Worm (Caenorhabditis elegans) whole organism, L3 larva: ENCODE data around the gene math-18.

Experiments
- R02D3.7 ChIP-seq: fragments of 150-350 bp; optimal IDR thresholded peaks from 2 replicates; lab custom pipeline; 2014; ENCODE audit warnings: missing biosample characterization, missing genetic modification characterization
- ama-1 ChIP-seq: fragments of 150-350 bp; optimal IDR thresholded peaks from 2 replicates; lab custom pipeline; 2018
- egl-5 ChIP-seq: fragments of 150-350 bp; optimal IDR thresholded peaks from 2 replicates; lab custom pipeline; 2017; ENCODE audit warnings: missing biosample characterization, missing genetic modification reagents, missing genetic modification characterization, inconsistent platforms
- jun-1 ChIP-seq: fragments of 150-350 bp; optimal IDR thresholded peaks from 2 replicates; lab custom pipeline; 2014; ENCODE audit warnings: missing biosample characterization, missing genetic modification reagents, missing genetic modification characterization
- lin-39 ChIP-seq: fragments of 150-350 bp; optimal IDR thresholded peaks from 2 replicates; lab custom pipeline; 2018; ENCODE audit warnings: missing biosample characterization, missing genetic modification reagents, missing genetic modification characterization
- nhr-11 ChIP-seq: fragments of 150-350 bp; optimal IDR thresholded peaks from 2 replicates; lab custom pipeline; 2014; ENCODE audit warnings: missing biosample characterization, missing genetic modification characterization
- sea-2 ChIP-seq: fragments of 150-350 bp; sonication (generic microtip); optimal IDR thresholded peaks from 4 replicates; lab custom pipeline; 2014; ENCODE audit warnings: missing biosample characterization, missing genetic modification reagents, missing genetic modification characterization
- snpc-4 ChIP-seq: fragments of 150-350 bp; optimal IDR thresholded peaks from 2 replicates; lab custom pipeline; 2014; ENCODE audit warnings: missing biosample characterization, missing genetic modification characterization
- tbx-2 ChIP-seq: sonication (generic microtip); optimal IDR thresholded peaks from 2 replicates; lab custom pipeline; 2016; ENCODE audit warnings: mild to moderate bottlenecking, missing genetic modification characterization, missing compliant biosample characterization
- unc-62 ChIP-seq: fragments of 150-350 bp; sonication (generic microtip); optimal IDR thresholded peaks from 4 replicates; lab custom pipeline; 2014; ENCODE audit warnings: missing biosample characterization, missing genetic modification reagents, missing genetic modification characterization
- ztf-11 ChIP-seq: fragments of 150-350 bp; optimal IDR thresholded peaks from 2 replicates; lab custom pipeline; 2014; ENCODE audit warnings: missing biosample characterization, missing genetic modification characterization

ce11 chrII:2197555-2198288 is 43.9 kb downstream of the math-18 start, which contains the start of gene C33C12.1:
- TF ChIP-seq ama-1 (lab: Kevin White, UChicago) (no peak), jun-1 (tag; lab: Kevin White, UChicago) (no peak), nhr-11 (tag; lab: Kevin White, UChicago) (no peak), sea-2 (GFP tag; lab: Kevin White, UChicago) (no peak), unc-62 (GFP tag; lab: Kevin White, UChicago) (no peak), R02D3.7 (no peak), tbx-2 (tag; lab: Kevin White, UChicago) (no peak), snpc-4 (tag; lab: Kevin White, UChicago) (no peak), egl-5 (tag; lab: Kevin White, UChicago) (no peak), ztf-11 (tag; lab: Kevin White, UChicago) (no peak), lin-39 (peak; percentile 34)
